Worm (Caenorhabditis elegans): ENCODE results near the gene H14E04.2.

The H14E04.2 gene

ce11 chrIII:2375918-2376317, at the start of gene H14E04.2 (continued):
- TF ChIP-seq ekl-4 (GFP tag; IDR thresholded peaks at IDR 0.05) (no peak), T26A5.8 (tag; optimal IDR thresholded peaks at IDR 0.05) (no peak), nhr-80 (tag; optimal IDR thresholded peaks at IDR 0.05) (no peak)

DNA sequence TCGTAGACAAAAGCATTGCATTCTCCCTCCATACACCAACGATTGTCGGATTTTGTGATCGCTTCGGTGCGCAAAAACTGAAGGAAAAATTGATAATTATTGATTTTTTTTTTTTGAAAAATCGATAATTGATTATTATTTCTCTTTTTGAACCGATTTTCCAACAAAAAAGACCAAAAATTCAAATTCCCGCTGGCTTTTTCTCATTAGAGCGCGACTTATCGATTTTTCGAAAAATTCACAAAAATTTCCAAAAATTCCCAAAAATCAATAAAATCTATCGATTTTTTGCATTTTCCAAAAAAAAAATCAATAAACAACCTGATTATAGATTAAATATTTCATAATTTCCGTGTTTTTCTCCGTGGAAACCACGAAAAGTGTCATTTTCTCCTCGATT, 47.4 kb upstream of the H14E04.2 start:
- TF ChIP-seq lsl-1 (GFP tag; optimal IDR thresholded peaks at IDR 0.05): no peak
- TF ChIP-seq ztf-3 (GFP tag; optimal IDR thresholded peaks at IDR 0.05): no peak
- TF ChIP-seq akir-1 (GFP tag; optimal IDR thresholded peaks at IDR 0.05): no peak
- TF ChIP-seq let-526 (GFP tag; IDR thresholded peaks at IDR 0.05): no peak
- no peak for TF ChIP-seq C17E4.6 (GFP tag; IDR thresholded peaks at IDR 0.05)
- TF ChIP-seq egl-18 (GFP tag; IDR thresholded peaks at IDR 0.05): no peak
- TF ChIP-seq B0336.3 (GFP tag; IDR thresholded peaks at IDR 0.05): no peak
- TF ChIP-seq B0035.1 (tag; optimal IDR thresholded peaks at IDR 0.05): no peak
- no peak for TF ChIP-seq K12H6.12 (tag; optimal IDR thresholded peaks at IDR 0.05)

DNA sequence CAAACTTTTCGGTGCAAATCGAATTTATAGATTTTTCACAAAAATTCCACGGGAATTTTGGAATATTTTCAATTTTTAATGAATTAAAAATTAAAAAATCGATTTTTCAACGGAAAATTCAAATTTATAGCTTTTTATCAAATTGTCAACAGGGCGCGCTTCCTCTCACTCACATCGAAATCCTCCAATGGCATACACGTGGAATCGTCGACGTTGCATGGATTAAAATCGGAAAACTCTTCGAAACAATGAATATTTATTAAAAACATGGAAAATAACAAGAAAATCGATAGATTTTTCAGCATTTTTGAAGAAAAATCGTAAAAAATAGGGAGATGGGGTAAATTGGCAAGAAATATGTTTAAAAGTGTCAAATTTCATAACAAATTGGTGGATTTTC, 46.7 kb upstream of the H14E04.2 start, which contains the start of gene Y54F10BM.12:
Gene Y54F10BM.12, minus strand, starts transcription at position 344 of the 400 bp plus-strand sequence.
- TF ChIP-seq zfh-2 (GFP tag; conservative IDR thresholded peaks at IDR 0.05) (no peak), ceh-91 (GFP tag; IDR thresholded peaks at IDR 0.05) (no peak), lin-54 (GFP tag; optimal IDR thresholded peaks at IDR 0.05) (no peak), F10E7.11 (tag; optimal IDR thresholded peaks at IDR 0.05) (no peak), snpc-1.1 (tag; optimal IDR thresholded peaks at IDR 0.05; ENCODE audit: insufficient read depth) (no peak), tbp1 (GFP tag; optimal IDR thresholded peaks at IDR 0.05) (no peak), ceh-100 (GFP tag; IDR thresholded peaks at IDR 0.05) (no peak), him-1 (tag; optimal IDR thresholded peaks at IDR 0.05) (no peak)

- no peak for TF ChIP-seq dpff-1 (tag; optimal IDR thresholded peaks at IDR 0.05)
- peak; percentile 27; the same call in 1 of the 2 replicates for TF ChIP-seq F33H1.4 (GFP tag; IDR thresholded peaks at IDR 0.05)
- TF ChIP-seq madf-6 (GFP tag; IDR thresholded peaks at IDR 0.05): peak; percentile 12; the same call in 1 of the 2 replicates
- TF ChIP-seq lsl-1 (GFP tag; optimal IDR thresholded peaks at IDR 0.05): peak; percentile 77
- peak; percentile 29; the same call in 1 of the 2 replicates for TF ChIP-seq mcd-1 (GFP tag; IDR thresholded peaks at IDR 0.05)
- no peak for TF ChIP-seq lin-26 (GFP tag; IDR thresholded peaks at IDR 0.05)
Observed at ce11 chrIII:2330389-2330788, 45.6 kb upstream of the H14E04.2 start.

DNA sequence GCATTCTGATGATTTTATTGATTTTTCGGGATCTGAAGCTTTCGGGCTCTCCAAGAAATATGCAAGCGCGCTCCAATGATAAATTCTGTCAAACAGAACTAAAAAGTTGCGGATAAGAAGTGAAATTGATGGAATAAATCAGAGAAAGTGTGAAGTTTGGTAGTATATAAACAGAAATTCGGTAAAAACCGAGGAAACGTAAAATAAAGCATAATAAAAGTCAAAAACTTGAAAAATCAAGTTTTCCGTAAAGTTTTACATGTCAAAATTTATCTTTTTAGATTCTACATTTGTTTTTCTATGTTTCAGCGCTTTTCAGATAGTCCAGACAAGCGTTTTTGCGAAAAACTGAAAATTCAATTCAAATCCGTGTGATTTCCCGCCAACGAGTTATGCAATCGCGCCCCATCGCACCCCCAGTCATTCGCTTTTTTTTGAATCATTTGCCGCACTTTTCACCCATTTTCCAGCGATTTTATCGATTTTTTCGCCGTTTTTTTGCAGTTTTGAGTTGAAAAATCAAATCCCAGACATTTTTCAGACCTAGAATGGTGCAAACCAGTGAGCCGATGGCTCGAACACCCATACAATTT, 44.9 kb upstream of the H14E04.2 start, which contains the start of the genes Y54F10BM.13 and ppm-1.D:
Gene Y54F10BM.13, minus strand, starts transcription at position 51 of the 593 bp plus-strand sequence.
Gene ppm-1.D, plus strand, starts transcription at position 540 of the 593 bp plus-strand sequence.
- TF ChIP-seq mcd-1 (GFP tag; IDR thresholded peaks at IDR 0.05) (peak; percentile 89), madf-6 (GFP tag; IDR thresholded peaks at IDR 0.05) (peak; percentile 19; the same call in 1 of the 2 replicates), attf-5 (GFP tag; optimal IDR thresholded peaks at IDR 0.05) (peak; percentile 4), lin-26 (GFP tag; IDR thresholded peaks at IDR 0.05) (no peak), K11D2.4 (GFP tag; IDR thresholded peaks at IDR 0.05) (no peak), gei-17 (GFP tag; optimal IDR thresholded peaks at IDR 0.05) (no peak), Y56A3A.18 (GFP tag; IDR thresholded peaks at IDR 0.05) (no peak), snpc-1.1 (tag; optimal IDR thresholded peaks at IDR 0.05; ENCODE audit: insufficient read depth) (no peak), hrde-1 (tag; optimal IDR thresholded peaks at IDR 0.05; ENCODE audit: borderline replicate concordance) (no peak), lsl-1 (GFP tag; optimal IDR thresholded peaks at IDR 0.05) (peak; percentile 37), T26A5.8 (tag; optimal IDR thresholded peaks at IDR 0.05) (no peak), rcor-1 (GFP tag; IDR thresholded peaks at IDR 0.05) (no peak), snpc-4 (GFP tag; optimal IDR thresholded peaks at IDR 0.05) (no peak), snpc-4 (tag; optimal IDR thresholded peaks at IDR 0.05) (no peak), zfh-2 (GFP tag; conservative IDR thresholded peaks at IDR 0.05) (no peak), hmg-20 (GFP tag; IDR thresholded peaks at IDR 0.05) (no peak), snpc-1.3 (tag; optimal IDR thresholded peaks at IDR 0.05; ENCODE audit: insufficient read depth) (no peak), F49E8.2 (tag; optimal IDR thresholded peaks at IDR 0.05; ENCODE audit: insufficient read depth) (no peak), dpl-1 (GFP tag; optimal IDR thresholded peaks at IDR 0.05) (peak; percentile 63), nhr-179 (tag; optimal IDR thresholded peaks at IDR 0.05) (no peak), attf-6 (GFP tag; IDR thresholded peaks at IDR 0.05) (no peak), unc-130 (GFP tag; optimal IDR thresholded peaks at IDR 0.05) (no peak), hmg-1.2 (GFP tag; IDR thresholded peaks at IDR 0.05) (no peak)
